Worm (Caenorhabditis elegans): ENCODE data around the gene smz-1.

smz-1 gene

DNA sequence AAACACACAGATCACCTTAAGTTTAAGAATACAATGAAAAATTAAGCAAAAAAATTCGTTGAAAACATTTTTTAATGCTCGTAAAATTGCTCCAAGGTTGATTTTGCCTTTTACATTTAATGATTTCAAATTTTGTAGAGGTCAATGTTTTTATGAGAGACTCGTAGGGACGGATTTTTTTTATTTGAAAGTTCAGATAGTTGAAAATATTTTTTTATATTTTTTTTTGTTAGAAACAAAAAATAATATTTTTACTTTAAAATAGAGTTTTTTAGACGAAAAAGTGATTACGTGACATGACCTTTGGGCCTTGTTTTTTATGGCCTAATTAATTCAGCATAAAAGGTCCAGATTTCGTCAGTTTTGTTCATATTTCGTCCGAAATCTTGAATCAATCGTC is at the start of gene smz-1:
Gene smz-1 (plus strand): TSS at position 301 of the 400 bp plus-strand sequence.
- no peak for TF ChIP-seq hmbx-1 (tag; optimal IDR thresholded peaks at IDR 0.05)
- no peak for TF ChIP-seq ceh-36 (tag; optimal IDR thresholded peaks at IDR 0.05)
- no peak for TF ChIP-seq ceh-13 (GFP tag; optimal IDR thresholded peaks at IDR 0.05)
- no peak for TF ChIP-seq F13C5.2 (tag; optimal IDR thresholded peaks at IDR 0.05)
- no peak for TF ChIP-seq aly-1 (tag; optimal IDR thresholded peaks at IDR 0.05)
- no peak for TF ChIP-seq sea-1 (GFP tag; conservative IDR thresholded peaks at IDR 0.05)
- TF ChIP-seq pes-1 (GFP tag; IDR thresholded peaks at IDR 0.05), result no peak
- no peak for TF ChIP-seq tra-4 (tag; optimal IDR thresholded peaks at IDR 0.05)
- TF ChIP-seq scrt-1 (GFP tag; IDR thresholded peaks at IDR 0.05), result no peak
- TF ChIP-seq tbx-11 (GFP tag; IDR thresholded peaks at IDR 0.05), result no peak
- no peak for TF ChIP-seq hnd-1 (tag; optimal IDR thresholded peaks at IDR 0.05)
- no peak for TF ChIP-seq tbx-37 (GFP tag; conservative IDR thresholded peaks at IDR 0.05)
- TF ChIP-seq hmg-4 (GFP tag; optimal IDR thresholded peaks at IDR 0.05), result no peak

DNA sequence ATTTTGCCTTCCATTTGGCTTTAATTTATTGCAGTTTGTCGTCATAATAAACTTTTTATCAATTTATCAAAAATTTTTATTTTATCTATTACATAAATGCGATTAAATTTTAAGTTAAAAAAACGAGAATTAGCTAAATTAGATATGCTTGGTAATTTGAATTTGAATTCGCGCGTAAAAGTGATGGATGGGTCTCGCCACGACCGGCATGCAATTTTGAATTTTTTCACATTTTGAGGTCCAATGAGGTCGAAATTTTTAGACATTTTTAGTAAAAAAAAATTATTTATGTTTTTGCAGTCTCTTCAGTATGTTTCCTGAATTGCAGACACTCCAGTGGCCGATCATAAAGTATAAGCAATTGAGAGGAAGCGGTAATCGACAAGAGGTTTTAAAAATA is 46.2 kb upstream of the smz-1 start, which contains the start of gene dsb-1:
Gene dsb-1 (plus strand): TSS at position 301 of the 400 bp plus-strand sequence.
- no peak for TF ChIP-seq ets-7 (tag; optimal IDR thresholded peaks at IDR 0.05)
- no peak for TF ChIP-seq hmg-4 (GFP tag; optimal IDR thresholded peaks at IDR 0.05)
- TF ChIP-seq aly-1 (tag; optimal IDR thresholded peaks at IDR 0.05), result no peak
- no peak for TF ChIP-seq B0310.2 (tag; optimal IDR thresholded peaks at IDR 0.05)
- no peak for TF ChIP-seq ceh-13 (GFP tag; optimal IDR thresholded peaks at IDR 0.05)
- TF ChIP-seq pes-1 (GFP tag; IDR thresholded peaks at IDR 0.05), result no peak
- no peak for TF ChIP-seq flt-1 (GFP tag; IDR thresholded peaks at IDR 0.05)
- TF ChIP-seq tra-4 (tag; optimal IDR thresholded peaks at IDR 0.05), result no peak
- TF ChIP-seq F13C5.2 (tag; optimal IDR thresholded peaks at IDR 0.05), result no peak
- TF ChIP-seq hmbx-1 (tag; optimal IDR thresholded peaks at IDR 0.05), result no peak
- TF ChIP-seq ama-1 (optimal IDR thresholded peaks at IDR 0.05), result no peak
- no peak for TF ChIP-seq sea-1 (GFP tag; conservative IDR thresholded peaks at IDR 0.05)
- no peak for TF ChIP-seq tbx-11 (GFP tag; IDR thresholded peaks at IDR 0.05)
- TF ChIP-seq tbx-37 (GFP tag; conservative IDR thresholded peaks at IDR 0.05), result no peak
- no peak for TF ChIP-seq scrt-1 (GFP tag; IDR thresholded peaks at IDR 0.05)
- no peak for TF ChIP-seq ceh-36 (tag; optimal IDR thresholded peaks at IDR 0.05)
- no peak for TF ChIP-seq hnd-1 (tag; optimal IDR thresholded peaks at IDR 0.05)

DNA sequence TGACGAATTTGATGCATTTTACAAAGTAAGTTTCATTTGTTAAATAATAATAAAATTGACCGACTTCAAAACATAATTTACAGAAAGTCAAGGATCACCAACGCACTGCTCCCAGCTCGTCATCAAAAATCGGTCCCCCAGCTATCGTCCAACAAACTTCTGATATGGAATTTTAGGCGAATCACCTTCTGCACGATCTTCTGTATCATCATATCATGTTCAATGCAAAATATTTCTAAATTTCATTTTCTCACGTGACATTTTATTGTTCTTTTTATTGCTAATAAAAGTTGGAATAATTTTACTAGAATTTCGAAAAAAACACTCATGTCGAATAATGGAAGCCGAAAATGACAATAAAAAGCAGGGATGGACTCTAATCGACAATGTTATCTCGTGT is 44.7 kb upstream of the smz-1 start, which contains the start of gene acl-13:
Gene acl-13 (plus strand): TSS at position 301 of the 400 bp plus-strand sequence.
- TF ChIP-seq F13C5.2 (tag; optimal IDR thresholded peaks at IDR 0.05) (no peak), hmg-4 (GFP tag; optimal IDR thresholded peaks at IDR 0.05) (no peak), flt-1 (GFP tag; IDR thresholded peaks at IDR 0.05) (no peak), ets-7 (tag; optimal IDR thresholded peaks at IDR 0.05) (no peak), aly-1 (tag; optimal IDR thresholded peaks at IDR 0.05) (no peak), B0310.2 (tag; optimal IDR thresholded peaks at IDR 0.05) (no peak), ceh-36 (tag; optimal IDR thresholded peaks at IDR 0.05) (no peak), scrt-1 (GFP tag; IDR thresholded peaks at IDR 0.05) (no peak), tra-4 (tag; optimal IDR thresholded peaks at IDR 0.05) (no peak), ceh-13 (GFP tag; optimal IDR thresholded peaks at IDR 0.05) (no peak), ama-1 (optimal IDR thresholded peaks at IDR 0.05) (no peak), sea-1 (GFP tag; conservative IDR thresholded peaks at IDR 0.05) (no peak), hnd-1 (tag; optimal IDR thresholded peaks at IDR 0.05) (no peak), pes-1 (GFP tag; IDR thresholded peaks at IDR 0.05) (no peak), tbx-37 (GFP tag; conservative IDR thresholded peaks at IDR 0.05) (no peak)

DNA sequence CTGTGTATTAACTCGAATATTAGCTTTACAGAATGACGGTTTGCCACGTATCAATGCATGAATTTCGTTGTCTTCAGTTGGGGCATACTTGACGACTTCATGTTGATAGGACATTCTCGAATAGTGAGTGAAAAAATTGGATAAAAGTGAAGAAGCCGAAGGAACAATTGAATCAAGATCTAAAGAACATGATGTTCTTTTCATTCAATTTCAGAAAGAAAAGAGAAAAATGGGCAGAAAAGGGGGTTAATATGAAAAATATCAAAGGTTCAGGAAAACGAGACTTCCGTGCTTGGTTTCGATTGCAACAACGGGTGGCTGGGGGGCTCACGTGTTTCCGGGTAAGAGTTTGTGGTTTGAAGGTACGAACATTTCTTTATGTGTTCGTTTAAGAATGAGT is 40.2 kb upstream of the smz-1 start:
- TF ChIP-seq F13C5.2 (tag; optimal IDR thresholded peaks at IDR 0.05) (no peak), hnd-1 (tag; optimal IDR thresholded peaks at IDR 0.05) (no peak), tra-4 (tag; optimal IDR thresholded peaks at IDR 0.05) (no peak), tbx-37 (GFP tag; conservative IDR thresholded peaks at IDR 0.05) (no peak), flt-1 (GFP tag; IDR thresholded peaks at IDR 0.05) (no peak), hmg-4 (GFP tag; optimal IDR thresholded peaks at IDR 0.05) (no peak), aly-1 (tag; optimal IDR thresholded peaks at IDR 0.05) (no peak), ets-7 (tag; optimal IDR thresholded peaks at IDR 0.05) (no peak), hmbx-1 (tag; optimal IDR thresholded peaks at IDR 0.05) (no peak), sea-1 (GFP tag; conservative IDR thresholded peaks at IDR 0.05) (no peak), tbx-11 (GFP tag; IDR thresholded peaks at IDR 0.05) (no peak), pes-1 (GFP tag; IDR thresholded peaks at IDR 0.05) (no peak), ceh-36 (tag; optimal IDR thresholded peaks at IDR 0.05) (no peak), B0310.2 (tag; optimal IDR thresholded peaks at IDR 0.05) (no peak), ama-1 (optimal IDR thresholded peaks at IDR 0.05) (no peak), scrt-1 (GFP tag; IDR thresholded peaks at IDR 0.05) (no peak), ceh-13 (GFP tag; optimal IDR thresholded peaks at IDR 0.05) (no peak)

DNA sequence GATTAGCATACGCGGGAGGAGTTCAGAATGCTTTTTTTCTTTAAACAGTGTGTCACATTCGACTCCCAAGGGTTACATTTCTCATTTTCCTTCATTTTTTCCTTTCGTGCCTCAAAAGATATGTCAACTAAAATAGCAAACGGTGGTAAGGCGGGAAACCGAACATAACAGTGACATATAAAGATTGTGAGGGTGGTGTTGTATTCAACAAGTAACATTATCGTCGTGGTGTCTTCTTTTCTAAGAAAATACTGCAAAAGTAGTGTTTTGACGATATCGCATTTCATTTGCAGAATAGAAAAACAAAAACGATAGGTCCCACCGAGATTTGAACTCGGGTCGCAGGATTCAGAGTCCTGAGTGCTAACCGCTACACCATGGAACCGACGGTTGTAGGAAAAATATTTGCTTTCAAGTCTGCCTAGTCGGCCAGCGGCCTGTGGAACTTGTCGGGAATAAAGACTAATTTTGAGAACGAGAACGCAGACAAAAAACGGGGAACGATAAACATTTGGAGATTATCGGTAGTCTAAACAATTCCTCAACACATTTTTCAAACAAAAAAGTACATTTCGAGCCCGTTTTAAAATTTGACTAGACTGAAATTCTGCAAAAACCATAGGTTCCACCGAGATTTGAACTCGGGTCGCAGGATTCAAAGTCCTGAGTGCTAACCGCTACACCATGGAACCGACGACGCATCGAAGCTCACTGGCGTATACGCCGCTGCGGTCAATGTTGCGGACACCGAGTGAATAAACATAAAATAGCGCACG is 38.0 kb upstream of the smz-1 start:
- TF ChIP-seq hnd-1 (tag; optimal IDR thresholded peaks at IDR 0.05), result no peak
- peak; percentile 57 for TF ChIP-seq tbx-37 (GFP tag; conservative IDR thresholded peaks at IDR 0.05)
- TF ChIP-seq flt-1 (GFP tag; IDR thresholded peaks at IDR 0.05), result peak; percentile 46; the same call in 1 of the 2 replicates
- TF ChIP-seq tbx-11 (GFP tag; IDR thresholded peaks at IDR 0.05), result 0 out of 2 replicates have a peak, but pooled peaks have one; percentile 45
- no peak for TF ChIP-seq aly-1 (tag; optimal IDR thresholded peaks at IDR 0.05)
- no peak for TF ChIP-seq B0310.2 (tag; optimal IDR thresholded peaks at IDR 0.05)
- TF ChIP-seq tra-4 (tag; optimal IDR thresholded peaks at IDR 0.05), result no peak
- TF ChIP-seq hmg-4 (GFP tag; optimal IDR thresholded peaks at IDR 0.05), result peak; percentile 31
- 0 out of 2 replicates have a peak, but pooled peaks have one; percentile 35 for TF ChIP-seq scrt-1 (GFP tag; IDR thresholded peaks at IDR 0.05)
- TF ChIP-seq ceh-36 (tag; optimal IDR thresholded peaks at IDR 0.05), result peak; percentile 29
- TF ChIP-seq ama-1 (optimal IDR thresholded peaks at IDR 0.05), result no peak
- TF ChIP-seq ceh-13 (GFP tag; optimal IDR thresholded peaks at IDR 0.05), result no peak
- peak; percentile 58; the same call in 1 of the 2 replicates for TF ChIP-seq pes-1 (GFP tag; IDR thresholded peaks at IDR 0.05)
- TF ChIP-seq F13C5.2 (tag; optimal IDR thresholded peaks at IDR 0.05), result no peak
- TF ChIP-seq sea-1 (GFP tag; conservative IDR thresholded peaks at IDR 0.05), result peak; percentile 60; the same call in 1 of the 2 replicates
- TF ChIP-seq ets-7 (tag; optimal IDR thresholded peaks at IDR 0.05), result no peak
- no peak for TF ChIP-seq hmbx-1 (tag; optimal IDR thresholded peaks at IDR 0.05)

DNA sequence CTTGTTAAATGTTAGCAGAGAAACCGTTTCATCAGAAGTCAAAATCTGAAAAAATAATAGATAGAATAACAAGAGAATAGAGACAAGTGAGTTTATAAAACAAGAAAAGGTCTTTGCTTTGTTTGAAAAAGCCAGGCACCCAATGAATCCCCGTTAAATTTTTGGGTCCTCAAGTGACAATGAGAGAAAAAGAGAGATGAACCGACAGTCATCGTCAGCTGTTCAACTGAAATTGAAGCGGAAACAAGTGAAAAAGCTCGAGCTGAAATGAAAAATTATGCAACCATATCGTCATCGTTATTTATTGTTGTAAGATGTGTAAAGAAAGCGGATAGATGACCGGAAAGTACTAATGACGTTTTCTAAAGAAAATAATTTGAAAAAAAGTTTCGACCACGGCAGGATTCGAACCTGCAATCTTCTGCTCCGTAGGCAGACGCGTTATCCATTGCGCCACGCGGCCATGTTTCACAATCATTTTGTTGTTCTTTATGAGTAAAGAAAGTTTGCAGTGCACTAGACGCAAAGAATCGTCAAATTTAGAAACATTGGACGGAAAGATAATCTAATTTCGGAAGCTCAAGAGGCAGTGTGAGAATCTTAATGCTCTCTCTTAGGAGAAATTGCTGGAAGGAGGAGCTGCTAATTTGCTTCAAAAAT is 37.2 kb upstream of the smz-1 start, which contains the start of gene F08G5.3:
Gene F08G5.3 (minus strand): TSS at position 51 of the 660 bp plus-strand sequence.
- no peak for TF ChIP-seq tbx-11 (GFP tag; IDR thresholded peaks at IDR 0.05)
- TF ChIP-seq ama-1 (optimal IDR thresholded peaks at IDR 0.05), result no peak
- TF ChIP-seq flt-1 (GFP tag; IDR thresholded peaks at IDR 0.05), result peak; percentile 43; the same call in 1 of the 2 replicates
- no peak for TF ChIP-seq ceh-36 (tag; optimal IDR thresholded peaks at IDR 0.05)
- no peak for TF ChIP-seq B0310.2 (tag; optimal IDR thresholded peaks at IDR 0.05)
- no peak for TF ChIP-seq tra-4 (tag; optimal IDR thresholded peaks at IDR 0.05)
- TF ChIP-seq scrt-1 (GFP tag; IDR thresholded peaks at IDR 0.05), result peak; percentile 57; the same call in 1 of the 2 replicates
- no peak for TF ChIP-seq hmbx-1 (tag; optimal IDR thresholded peaks at IDR 0.05)
- 0 out of 2 replicates have a peak, but pooled peaks have one; percentile 9 for TF ChIP-seq sea-1 (GFP tag; conservative IDR thresholded peaks at IDR 0.05)
- TF ChIP-seq hmg-4 (GFP tag; optimal IDR thresholded peaks at IDR 0.05), result no peak
- no peak for TF ChIP-seq ets-7 (tag; optimal IDR thresholded peaks at IDR 0.05)
- TF ChIP-seq tbx-37 (GFP tag; conservative IDR thresholded peaks at IDR 0.05), result 0 out of 2 replicates have a peak, but pooled peaks have one; percentile 15
- TF ChIP-seq pes-1 (GFP tag; IDR thresholded peaks at IDR 0.05), result peak; percentile 77
- no peak for TF ChIP-seq aly-1 (tag; optimal IDR thresholded peaks at IDR 0.05)
- TF ChIP-seq ceh-13 (GFP tag; optimal IDR thresholded peaks at IDR 0.05), result no peak
- peak; percentile 0 for TF ChIP-seq F13C5.2 (tag; optimal IDR thresholded peaks at IDR 0.05)
- no peak for TF ChIP-seq hnd-1 (tag; optimal IDR thresholded peaks at IDR 0.05)
